Worm (Caenorhabditis elegans) whole organism, L4/young adult: ENCODE data around the gene srh-125.

ENCODE experiments used
- W03F9.2 ChIP-seq: fragments of 150-350 bp; optimal IDR thresholded peaks from 2 replicates; lab custom pipeline; 2014; ENCODE audit warnings: missing biosample characterization, missing genetic modification characterization
- dao-5 ChIP-seq: sonication (generic microtip); optimal IDR thresholded peaks from 2 replicates; lab custom pipeline; 2016; ENCODE audit warnings: missing genotype, missing genetic modification characterization, moderate library complexity, missing compliant biosample characterization

DNA sequence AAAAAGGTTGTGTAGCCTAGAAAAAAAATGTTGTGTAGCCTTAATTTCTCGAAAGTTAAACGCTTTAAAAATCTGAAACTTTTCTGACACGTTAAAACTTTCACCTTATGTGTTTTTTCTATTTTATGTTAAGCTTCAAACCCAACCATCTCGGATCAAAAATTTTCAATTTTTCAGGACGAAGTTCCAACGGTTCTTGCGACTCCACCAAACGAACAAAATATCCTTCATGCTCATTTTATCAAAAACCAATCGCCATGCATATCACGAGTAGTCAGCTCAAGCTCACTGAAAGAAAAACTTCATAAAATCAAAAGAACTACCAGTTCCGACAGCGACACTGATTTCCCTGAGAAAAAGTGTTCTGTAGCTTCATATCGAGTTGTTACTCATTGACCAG is 40.2 kb downstream of the srh-125 start:
- TF ChIP-seq dao-5: no peak
- no peak for TF ChIP-seq W03F9.2 (tag; lab: Kevin White, UChicago)
